Fruit fly (Drosophila melanogaster) whole organism, adult: ENCODE measurements around the gene Sqor.

Experiments used
- CG12768 ChIP-seq: fragments of 200-800 bp; sonication (Bioruptor generic); optimal IDR thresholded peaks from 2 replicates; lab custom pipeline; 2017; ENCODE audit warnings: missing biosample characterization, missing genetic modification characterization, mild to moderate bottlenecking, moderate library complexity, missing genetic modification reagents
- CG1620 ChIP-seq: fragments of 200-800 bp; sonication (Bioruptor generic); optimal IDR thresholded peaks from 2 replicates; lab custom pipeline; 2016; ENCODE audit warnings: missing biosample characterization, missing genetic modification characterization
- Clk ChIP-seq: fragments of 200-800 bp; sonication (Bioruptor generic); optimal IDR thresholded peaks from 2 replicates; lab custom pipeline; 2017; ENCODE audit warnings: missing biosample characterization, missing genetic modification characterization
- Hr96 ChIP-seq: fragments of 200-800 bp; sonication (Bioruptor generic); optimal IDR thresholded peaks from 2 replicates; lab custom pipeline; 2016; ENCODE audit warnings: missing biosample characterization, missing genetic modification characterization
- cic ChIP-seq: fragments of 200-800 bp; sonication (Bioruptor generic); optimal IDR thresholded peaks from 2 replicates; lab custom pipeline; 2017; ENCODE audit warnings: missing biosample characterization, mild to moderate bottlenecking, missing genetic modification characterization, moderate library complexity
- kay ChIP-seq: fragments of 200-800 bp; sonication (Bioruptor generic); peaks from one replicate; lab custom pipeline; 2016; ENCODE audit warnings: missing biosample characterization, missing genetic modification characterization, borderline replicate concordance
- pad ChIP-seq: fragments of 200-800 bp; sonication (Bioruptor generic); optimal IDR thresholded peaks from 3 replicates; lab custom pipeline; 2017; ENCODE audit warnings: missing biosample characterization, missing genetic modification characterization, mild to moderate bottlenecking, moderate library complexity, missing genetic modification reagents

DNA sequence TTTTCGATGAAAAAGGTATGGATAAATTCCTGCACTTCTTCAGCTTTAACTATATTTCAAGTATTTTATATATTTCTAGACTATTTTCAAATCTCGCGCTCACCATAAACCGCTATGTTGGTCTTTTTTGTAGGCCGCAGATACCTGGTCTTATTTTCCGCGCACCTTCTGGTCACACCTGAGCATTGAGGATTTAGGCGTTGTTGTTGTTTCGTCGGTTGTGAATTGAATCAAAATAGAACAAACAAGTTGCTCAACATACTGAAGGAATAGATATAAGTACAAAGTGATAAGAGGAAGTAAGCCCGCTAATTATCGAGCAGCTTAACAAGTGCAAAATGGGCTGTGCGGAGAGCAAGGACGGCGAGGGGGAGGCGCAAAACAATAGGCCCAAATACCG lies 37.8 kb downstream of the Sqor start, which contains the start of gene Ctl1:
- no peak for TF ChIP-seq kay (GFP tag; lab: Kevin White, UChicago)
- TF ChIP-seq pad = no peak
- no peak for TF ChIP-seq CG1620 (GFP tag; lab: Kevin White, UChicago)
- TF ChIP-seq cic (GFP tag; lab: Kevin White, UChicago) = no peak
- no peak for TF ChIP-seq Clk
- no peak for TF ChIP-seq Hr96 (GFP tag; lab: Kevin White, UChicago)
- no peak for TF ChIP-seq CG12768 (GFP tag; lab: Kevin White, UChicago)
